Worm (Caenorhabditis elegans): ENCODE measurements around the gene B0280.7.
A peak's percentile ranks its signal among the peaks of the same experiment; 100 is the strongest.

- peak; percentile 71 for TF ChIP-seq nhr-77 (tag; optimal IDR thresholded peaks at IDR 0.05)
- no peak for TF ChIP-seq aha-1 (tag; optimal IDR thresholded peaks at IDR 0.05)
- TF ChIP-seq unc-98 (GFP tag; IDR thresholded peaks at IDR 0.05), result no peak
- TF ChIP-seq nhr-90 (tag; optimal IDR thresholded peaks at IDR 0.05; ENCODE audit: poor library complexity), result peak; percentile 76
- TF ChIP-seq nhr-85 (tag), result peak; percentile 96
- no peak for TF ChIP-seq Y116A8C.19 (tag; optimal IDR thresholded peaks at IDR 0.05; ENCODE audit: borderline replicate concordance)
- peak; percentile 71 to 80 for TF ChIP-seq lin-35 (GFP tag; optimal IDR thresholded peaks at IDR 0.05)
- TF ChIP-seq swsn-7 (tag; optimal IDR thresholded peaks at IDR 0.05), result peak; percentile 89
- TF ChIP-seq lin-15B (tag; optimal IDR thresholded peaks at IDR 0.05), result no peak
- peak in 1 of 2 experiments; percentile 79 for TF ChIP-seq mdl-1 (tag; optimal IDR thresholded peaks at IDR 0.05)
- TF ChIP-seq efl-1 (optimal IDR thresholded peaks at IDR 0.05), result peak; percentile 83 to 91
- peak; percentile 61 to 94 for TF ChIP-seq efl-1 (GFP tag; optimal IDR thresholded peaks at IDR 0.05 in 1 of 2)
- TF ChIP-seq lin-39 (tag; optimal IDR thresholded peaks at IDR 0.05), result no peak
- TF ChIP-seq unc-62 (GFP tag; optimal IDR thresholded peaks at IDR 0.05), result no peak
Measured at ce11 chrIII:7153747-7154238, 42.1 kb upstream of the B0280.7 start, which contains the start of gene ogt-1.
